Worm (Caenorhabditis elegans) whole organism, L1 larva: ENCODE data around the gene Y116A8C.465.

Experiments used
- C04F5.9 ChIP-seq: sonication (generic microtip); optimal IDR thresholded peaks from 2 replicates; lab custom pipeline; 2016; ENCODE audit warnings: missing genetic modification characterization, missing compliant biosample characterization
- F16B12.6 ChIP-seq: fragments of 150-350 bp; optimal IDR thresholded peaks from 2 replicates; lab custom pipeline; 2014; ENCODE audit warnings: missing biosample characterization, missing genetic modification characterization
- alr-1 ChIP-seq: fragments of 200-800 bp; sonication (Bioruptor generic); optimal IDR thresholded peaks from 2 replicates; lab custom pipeline; 2018; ENCODE audit warnings: borderline replicate concordance, mild to moderate bottlenecking, missing genetic modification characterization, missing compliant biosample characterization
- ceh-8 ChIP-seq: fragments of 200-800 bp; sonication (Bioruptor generic); optimal IDR thresholded peaks from 2 replicates; lab custom pipeline; 2018; ENCODE audit warnings: mild to moderate bottlenecking, missing genetic modification characterization, moderate library complexity, missing compliant biosample characterization
- ceh-82 ChIP-seq, 3 experiments: fragments of 150-350 bp in 1 of 3; sonication (generic microtip) in 2 of 3; optimal IDR thresholded peaks; 2 replicates each; lab custom pipeline; 2014 to 2017; ENCODE audit warnings: missing biosample characterization in 3 of 3, missing genetic modification characterization in 3 of 3
- ceh-88 ChIP-seq: fragments of 200-800 bp; sonication (Bioruptor generic); IDR thresholded peaks from 2 replicates; pipeline ENCODE4 v1.3.6; 2022; ENCODE audit warnings: missing genetic modification characterization, missing compliant biosample characterization
- ceh-90 ChIP-seq: sonication (generic microtip); optimal IDR thresholded peaks from 2 replicates; lab custom pipeline; 2016; ENCODE audit warnings: missing genetic modification characterization, missing compliant biosample characterization
- ces-1 ChIP-seq: fragments of 150-350 bp; optimal IDR thresholded peaks from 2 replicates; lab custom pipeline; 2014; ENCODE audit warnings: missing biosample characterization, missing genetic modification reagents, missing genetic modification characterization
- dsc-1 ChIP-seq: sonication (generic microtip); optimal IDR thresholded peaks from 2 replicates; lab custom pipeline; 2016; ENCODE audit warnings: mild to moderate bottlenecking, missing genetic modification characterization, missing compliant biosample characterization
- efl-1 ChIP-seq, 4 experiments: fragments of 150-350 bp; optimal IDR thresholded peaks in 3 of 4; peaks in 1 of 4; 1 replicate in 1 of 4; 2 replicates in 3 of 4; lab custom pipeline; 2014; ENCODE audit warnings: missing biosample characterization in 2 of 4, missing genetic modification characterization in 2 of 4, missing genetic modification reagents in 2 of 4
- efl-3 ChIP-seq: fragments of 200-800 bp; sonication (Bioruptor generic); optimal IDR thresholded peaks from 2 replicates; lab custom pipeline; 2018; ENCODE audit warnings: mild to moderate bottlenecking, missing genetic modification characterization, missing compliant biosample characterization
- egl-27 ChIP-seq, 2 experiments: fragments of 150-350 bp in 1 of 2; sonication (generic microtip); optimal IDR thresholded peaks; 3 replicates each; lab custom pipeline; 2017 to 2018; ENCODE audit warnings: missing biosample characterization in 2 of 2, missing genetic modification characterization in 2 of 2, missing genetic modification reagents in 2 of 2
- elt-3 ChIP-seq, 6 experiments: fragments of 150-350 bp in 1 of 6; sonication (generic microtip); optimal IDR thresholded peaks; 2 replicates each; lab custom pipeline; 2017 to 2018; ENCODE audit warnings: missing biosample characterization in 6 of 6, missing genetic modification characterization in 6 of 6, inconsistent platforms in 1 of 6
- fkh-4 ChIP-seq: sonication (generic microtip); optimal IDR thresholded peaks from 2 replicates; lab custom pipeline; 2016; ENCODE audit warnings: missing compliant biosample characterization, missing genetic modification characterization, borderline replicate concordance
- fkh-8 ChIP-seq: sonication (generic microtip); optimal IDR thresholded peaks from 2 replicates; lab custom pipeline; 2016; ENCODE audit warnings: mild to moderate bottlenecking, missing genetic modification characterization, missing compliant biosample characterization
- fos-1 ChIP-seq: fragments of 150-350 bp; optimal IDR thresholded peaks from 2 replicates; lab custom pipeline; 2014; ENCODE audit warnings: missing biosample characterization, missing genetic modification characterization
- grh-1 ChIP-seq: fragments of 200-800 bp; sonication (Bioruptor generic); IDR thresholded peaks from 2 replicates; pipeline ENCODE4 v1.3.6; 2022; ENCODE audit warnings: missing genetic modification reagents, missing genetic modification characterization, missing compliant biosample characterization
- isw-1 ChIP-seq: fragments of 200-800 bp; sonication (Bioruptor generic); IDR thresholded peaks from 2 replicates; pipeline ENCODE4 v1.3.6; 2022; ENCODE audit warnings: missing genetic modification characterization, missing compliant biosample characterization
- lin-13 ChIP-seq: fragments of 150-350 bp; optimal IDR thresholded peaks from 2 replicates; lab custom pipeline; 2014; ENCODE audit warnings: missing biosample characterization, missing genetic modification reagents, missing genetic modification characterization
- lin-14 ChIP-seq: fragments of 200-800 bp; sonication (Bioruptor generic); optimal IDR thresholded peaks from 2 replicates; lab custom pipeline; 2018; ENCODE audit warnings: mild to moderate bottlenecking, missing genetic modification characterization, moderate library complexity, missing compliant biosample characterization
- lin-35 ChIP-seq, 2 experiments: fragments of 150-350 bp; optimal IDR thresholded peaks; 2 replicates each; lab custom pipeline; 2014; ENCODE audit warnings: missing biosample characterization in 2 of 2, missing genetic modification characterization in 2 of 2, missing genetic modification reagents in 2 of 2
- lin-39 ChIP-seq: fragments of 150-350 bp; optimal IDR thresholded peaks from 2 replicates; lab custom pipeline; 2014; ENCODE audit warnings: missing biosample characterization, missing genetic modification reagents, missing genetic modification characterization
- lsy-2 ChIP-seq, 2 experiments: fragments of 150-350 bp; optimal IDR thresholded peaks; 2 replicates each; lab custom pipeline; 2014; ENCODE audit warnings: missing biosample characterization in 2 of 2, missing genetic modification characterization in 2 of 2
- mdl-1 ChIP-seq, 2 experiments: fragments of 150-350 bp; optimal IDR thresholded peaks; 2 replicates each; lab custom pipeline; 2014 to 2017; ENCODE audit warnings: missing biosample characterization in 2 of 2, missing genetic modification characterization in 2 of 2, inconsistent platforms in 1 of 2
- mef-2 ChIP-seq: fragments of 150-350 bp; optimal IDR thresholded peaks from 2 replicates; lab custom pipeline; 2014; ENCODE audit warnings: missing biosample characterization, missing genetic modification characterization
- mep-1 ChIP-seq: fragments of 150-350 bp; optimal IDR thresholded peaks from 2 replicates; lab custom pipeline; 2014; ENCODE audit warnings: missing biosample characterization, missing genetic modification characterization
- nhr-19 ChIP-seq: fragments of 200-800 bp; sonication (Bioruptor generic); conservative IDR thresholded peaks from 2 replicates; pipeline ENCODE4 v1.3.6; 2022; ENCODE audit warnings: missing genetic modification characterization, missing compliant biosample characterization
- nhr-28 ChIP-seq: fragments of 150-350 bp; optimal IDR thresholded peaks from 2 replicates; lab custom pipeline; 2014; ENCODE audit warnings: missing biosample characterization, missing genetic modification characterization
- nhr-47 ChIP-seq: sonication (generic microtip); optimal IDR thresholded peaks from 2 replicates; lab custom pipeline; 2016; ENCODE audit warnings: mild to moderate bottlenecking, missing genetic modification characterization, moderate library complexity, missing compliant biosample characterization
- nhr-77 ChIP-seq: fragments of 150-350 bp; optimal IDR thresholded peaks from 2 replicates; lab custom pipeline; 2014; ENCODE audit warnings: missing biosample characterization, missing genetic modification characterization
- nhr-90 ChIP-seq: sonication (generic microtip); optimal IDR thresholded peaks from 2 replicates; lab custom pipeline; 2016; ENCODE audit warnings: mild to moderate bottlenecking, missing genetic modification characterization, missing compliant biosample characterization; ENCODE audit not compliant: poor library complexity
- pag-3 ChIP-seq: sonication (generic microtip); optimal IDR thresholded peaks from 2 replicates; lab custom pipeline; 2017; ENCODE audit warnings: missing genetic modification characterization, mild to moderate bottlenecking, missing compliant biosample characterization, antibody characterized with exemption, borderline replicate concordance; ENCODE audit not compliant: insufficient read depth
- pqm-1 ChIP-seq: sonication (generic microtip); optimal IDR thresholded peaks from 3 replicates; lab custom pipeline; 2017; ENCODE audit warnings: missing biosample characterization, missing genetic modification characterization
- skn-1 ChIP-seq: fragments of 150-350 bp; optimal IDR thresholded peaks from 2 replicates; lab custom pipeline; 2014; ENCODE audit warnings: missing biosample characterization, missing genetic modification characterization
- sox-4 ChIP-seq: sonication (generic microtip); optimal IDR thresholded peaks from 2 replicates; lab custom pipeline; 2016; ENCODE audit warnings: missing genetic modification characterization, missing compliant biosample characterization
- sptf-1 ChIP-seq: fragments of 150-350 bp; optimal IDR thresholded peaks from 2 replicates; lab custom pipeline; 2014; ENCODE audit warnings: missing biosample characterization, missing genetic modification characterization
- sup-37 ChIP-seq: fragments of 200-800 bp; sonication (Bioruptor generic); optimal IDR thresholded peaks from 2 replicates; lab custom pipeline; 2018; ENCODE audit warnings: mild to moderate bottlenecking, missing genetic modification characterization, missing compliant biosample characterization
- swsn-7 ChIP-seq: sonication (generic microtip); optimal IDR thresholded peaks from 2 replicates; lab custom pipeline; 2016; ENCODE audit warnings: missing genetic modification characterization, missing compliant biosample characterization
- tbx-2 ChIP-seq: sonication (generic microtip); optimal IDR thresholded peaks from 2 replicates; lab custom pipeline; 2016; ENCODE audit warnings: missing genetic modification characterization, missing compliant biosample characterization
- unc-30 ChIP-seq: sonication (generic microtip); optimal IDR thresholded peaks from 2 replicates; lab custom pipeline; 2017; ENCODE audit warnings: missing biosample characterization, missing genetic modification characterization
- vab-15 ChIP-seq: sonication (generic microtip); optimal IDR thresholded peaks from 2 replicates; lab custom pipeline; 2017; ENCODE audit warnings: missing genotype, mild to moderate bottlenecking, missing genetic modification characterization, missing compliant biosample characterization
- xbp-1 ChIP-seq: sonication (generic microtip); optimal IDR thresholded peaks from 2 replicates; lab custom pipeline; 2016; ENCODE audit warnings: missing genetic modification characterization, missing compliant biosample characterization
- zag-1 ChIP-seq: fragments of 150-350 bp; optimal IDR thresholded peaks from 2 replicates; lab custom pipeline; 2014; ENCODE audit warnings: missing biosample characterization, missing genetic modification characterization
- zip-4 ChIP-seq: fragments of 200-800 bp; sonication (Bioruptor generic); optimal IDR thresholded peaks from 2 replicates; lab custom pipeline; 2018; ENCODE audit warnings: mild to moderate bottlenecking, missing genetic modification characterization, moderate library complexity, missing compliant biosample characterization
- ztf-11 ChIP-seq, 2 experiments: sonication (generic microtip); optimal IDR thresholded peaks; 2 replicates each; lab custom pipeline; 2016 to 2017; ENCODE audit warnings: missing genetic modification characterization in 2 of 2, missing biosample characterization in 1 of 2, missing compliant biosample characterization in 1 of 2
- ztf-4 ChIP-seq: fragments of 150-350 bp; optimal IDR thresholded peaks from 2 replicates; lab custom pipeline; 2014; ENCODE audit warnings: missing biosample characterization, missing genetic modification characterization

Y116A8C.465 gene

ce11 chrIV:17084317-17084716 is 19.3 kb downstream of the Y116A8C.465 start (continued):
- TF ChIP-seq pag-3 (tag; lab: Kevin White, UChicago): no peak
- no peak for TF ChIP-seq fkh-4
- no peak for TF ChIP-seq sptf-1 (tag; lab: Kevin White, UChicago)
- TF ChIP-seq nhr-77 (tag; lab: Kevin White, UChicago): no peak
- peak in 1 of 3 experiments; percentile 34 for TF ChIP-seq ceh-82 (tag; optimal IDR thresholded peaks at IDR 0.05; lab: Kevin White, UChicago)
- TF ChIP-seq F16B12.6 (tag; lab: Kevin White, UChicago): no peak
- peak; percentile 38 for TF ChIP-seq nhr-47 (tag; lab: Kevin White, UChicago)
- TF ChIP-seq mef-2 (tag; lab: Kevin White, UChicago): no peak

ce11 chrIV:17084839-17085238 is 19.8 kb downstream of the Y116A8C.465 start:
- TF ChIP-seq sox-4 (tag; lab: Kevin White, UChicago) (no peak), efl-1 (optimal IDR thresholded peaks at IDR 0.05; lab: Kevin White, UChicago) (peak in 1 of 2 experiments; percentile 38), efl-1 (GFP tag; optimal IDR thresholded peaks at IDR 0.05 in 1 of 2; lab: Kevin White, UChicago) (no peak)

ce11 chrIV:17087384-17088099 is 22.5 kb downstream of the Y116A8C.465 start, which contains the start of the genes snx-13 and snr-1:
Gene snx-13, minus strand, starts transcription at chrIV:17087438.
Gene snr-1, plus strand, starts transcription at chrIV:17088049.
- TF ChIP-seq nhr-19 (peak; percentile 82), lin-39 (tag; lab: Kevin White, UChicago) (no peak), isw-1 (GFP tag; lab: Robert Waterston, UW) (peak; percentile 90), fkh-8 (tag; lab: Kevin White, UChicago) (peak; percentile 96), skn-1 (tag; lab: Kevin White, UChicago) (peak; percentile 42), mep-1 (tag; lab: Kevin White, UChicago) (peak; percentile 80), sup-37 (GFP tag; lab: Kevin White, UChicago) (peak; percentile 40), dsc-1 (peak; percentile 62), F16B12.6 (tag; lab: Kevin White, UChicago) (no peak), sptf-1 (tag; lab: Kevin White, UChicago) (no peak), xbp-1 (peak; percentile 87), ceh-88 (GFP tag; lab: Robert Waterston, UW) (peak; percentile 87), egl-27 (tag; optimal IDR thresholded peaks at IDR 0.05; lab: Kevin White, UChicago) (no peak), ztf-4 (peak; percentile 41), grh-1 (GFP tag; lab: Robert Waterston, UW) (no peak), ces-1 (GFP tag; lab: Kevin White, UChicago) (peak; percentile 14), zip-4 (GFP tag; lab: Kevin White, UChicago) (no peak), lin-14 (GFP tag; lab: Kevin White, UChicago) (peak; percentile 91), pqm-1 (no peak), mdl-1 (tag; optimal IDR thresholded peaks at IDR 0.05; lab: Kevin White, UChicago) (peak in 1 of 2 experiments; percentile 75), unc-30 (no peak), tbx-2 (tag; lab: Kevin White, UChicago) (peak; percentile 84), swsn-7 (tag; lab: Kevin White, UChicago) (peak; percentile 78), lin-13 (GFP tag; lab: Kevin White, UChicago) (peak; percentile 55), ceh-90 (tag; lab: Kevin White, UChicago) (peak; percentile 71), pag-3 (tag; lab: Kevin White, UChicago) (no peak), mef-2 (tag; lab: Kevin White, UChicago) (peak; percentile 25), alr-1 (tag; lab: Kevin White, UChicago) (no peak), nhr-28 (tag; lab: Kevin White, UChicago) (no peak), ceh-8 (GFP tag; lab: Kevin White, UChicago) (peak; percentile 52), ztf-11 (tag; optimal IDR thresholded peaks at IDR 0.05; lab: Kevin White, UChicago) (peak in 1 of 2 experiments; percentile 79), lsy-2 (tag; optimal IDR thresholded peaks at IDR 0.05; lab: Kevin White, UChicago) (peak; percentile 78 to 80), fos-1 (peak; percentile 61), lin-35 (GFP tag; optimal IDR thresholded peaks at IDR 0.05; lab: Kevin White, UChicago) (peak; percentile 73 to 85), nhr-90 (tag; lab: Kevin White, UChicago) (peak; percentile 90), efl-3 (GFP tag; lab: Kevin White, UChicago) (no peak), C04F5.9 (tag; lab: Kevin White, UChicago) (peak; percentile 51), elt-3 (tag; optimal IDR thresholded peaks at IDR 0.05; lab: Kevin White, UChicago) (peak in 1 of 6 experiments; percentile 5), zag-1 (tag; lab: Kevin White, UChicago) (no peak), vab-15 (peak; percentile 95)
